Worm (Caenorhabditis elegans) whole organism, L3 larva: ENCODE measurements around the gene C05C8.7.

Experiments
- R02D3.7 ChIP-seq: fragments of 150-350 bp; optimal IDR thresholded peaks from 2 replicates; lab custom pipeline; 2014; ENCODE audit warnings: missing biosample characterization, missing genetic modification characterization
- ZK546.5 ChIP-seq: sonication (generic microtip); optimal IDR thresholded peaks from 2 replicates; lab custom pipeline; 2017; ENCODE audit warnings: missing biosample characterization, missing genetic modification characterization
- aly-2 ChIP-seq: fragments of 150-350 bp; optimal IDR thresholded peaks from 2 replicates; lab custom pipeline; 2014; ENCODE audit warnings: missing biosample characterization, missing genetic modification characterization
- ama-1 ChIP-seq: fragments of 150-350 bp; optimal IDR thresholded peaks from 2 replicates; lab custom pipeline; 2018
- ceh-16 ChIP-seq: sonication (generic microtip); optimal IDR thresholded peaks from 2 replicates; lab custom pipeline; 2017; ENCODE audit warnings: missing biosample characterization, missing genetic modification characterization
- ceh-28 ChIP-seq: fragments of 150-350 bp; optimal IDR thresholded peaks from 2 replicates; lab custom pipeline; 2014; ENCODE audit warnings: missing biosample characterization, missing genetic modification reagents, missing genetic modification characterization
- ceh-82 ChIP-seq: fragments of 150-350 bp; optimal IDR thresholded peaks from 2 replicates; lab custom pipeline; 2014; ENCODE audit warnings: missing biosample characterization, missing genetic modification characterization
- daf-12 ChIP-seq: fragments of 150-350 bp; optimal IDR thresholded peaks from 2 replicates; lab custom pipeline; 2014; ENCODE audit warnings: missing biosample characterization, missing genetic modification reagents, missing genetic modification characterization
- egl-27 ChIP-seq: sonication (generic microtip); optimal IDR thresholded peaks from 4 replicates; lab custom pipeline; 2017; ENCODE audit warnings: missing biosample characterization, missing genetic modification reagents, missing genetic modification characterization
- egl-5 ChIP-seq: fragments of 150-350 bp; optimal IDR thresholded peaks from 2 replicates; lab custom pipeline; 2017; ENCODE audit warnings: missing biosample characterization, missing genetic modification reagents, missing genetic modification characterization, inconsistent platforms
- elt-1 ChIP-seq: fragments of 150-350 bp; optimal IDR thresholded peaks from 2 replicates; lab custom pipeline; 2014; ENCODE audit warnings: missing biosample characterization, missing genetic modification characterization
- elt-2 ChIP-seq: sonication (generic microtip); optimal IDR thresholded peaks from 2 replicates; lab custom pipeline; 2016; ENCODE audit warnings: missing genetic modification reagents, mild to moderate bottlenecking, missing genetic modification characterization, missing compliant biosample characterization
- elt-3 ChIP-seq, 3 experiments: fragments of 150-350 bp in 1 of 3; sonication (generic microtip) in 2 of 3; optimal IDR thresholded peaks; 2 replicates in 2 of 3; 4 replicates in 1 of 3; lab custom pipeline; 2014 to 2017; ENCODE audit warnings: missing biosample characterization in 3 of 3, missing genetic modification characterization in 3 of 3
- eor-1 ChIP-seq, 2 experiments: fragments of 150-350 bp; optimal IDR thresholded peaks; 2 replicates each; lab custom pipeline; 2014 to 2018; ENCODE audit warnings: missing biosample characterization in 2 of 2, missing genetic modification characterization in 2 of 2
- fkh-10 ChIP-seq: sonication (generic microtip); optimal IDR thresholded peaks from 2 replicates; lab custom pipeline; 2017; ENCODE audit warnings: missing biosample characterization, missing genetic modification reagents, missing genetic modification characterization
- fos-1 ChIP-seq: fragments of 150-350 bp; optimal IDR thresholded peaks from 2 replicates; lab custom pipeline; 2014; ENCODE audit warnings: missing biosample characterization, missing genetic modification characterization
- hmg-11 ChIP-seq: sonication (generic microtip); optimal IDR thresholded peaks from 2 replicates; lab custom pipeline; 2016; ENCODE audit warnings: missing genetic modification characterization, missing compliant biosample characterization
- jun-1 ChIP-seq: fragments of 150-350 bp; optimal IDR thresholded peaks from 2 replicates; lab custom pipeline; 2014; ENCODE audit warnings: missing biosample characterization, missing genetic modification reagents, missing genetic modification characterization
- lin-15B ChIP-seq: fragments of 150-350 bp; optimal IDR thresholded peaks from 2 replicates; lab custom pipeline; 2014; ENCODE audit warnings: missing biosample characterization, missing genetic modification characterization
- lin-39 ChIP-seq: fragments of 150-350 bp; optimal IDR thresholded peaks from 2 replicates; lab custom pipeline; 2018; ENCODE audit warnings: missing biosample characterization, missing genetic modification reagents, missing genetic modification characterization
- mml-1 ChIP-seq: fragments of 150-350 bp; sonication (generic microtip); optimal IDR thresholded peaks from 3 replicates; lab custom pipeline; 2014; ENCODE audit warnings: missing biosample characterization, missing genetic modification characterization
- nfya-1 ChIP-seq: sonication (generic microtip); optimal IDR thresholded peaks from 2 replicates; lab custom pipeline; 2017; ENCODE audit warnings: missing genetic modification characterization, mild to moderate bottlenecking, missing compliant biosample characterization, antibody characterized with exemption, moderate library complexity; ENCODE audit not compliant: insufficient read depth
- nhr-11 ChIP-seq: fragments of 150-350 bp; optimal IDR thresholded peaks from 2 replicates; lab custom pipeline; 2014; ENCODE audit warnings: missing biosample characterization, missing genetic modification characterization
- nhr-12 ChIP-seq: fragments of 150-350 bp; optimal IDR thresholded peaks from 2 replicates; lab custom pipeline; 2014; ENCODE audit warnings: missing biosample characterization, missing genetic modification characterization
- nhr-23 ChIP-seq: fragments of 150-350 bp; optimal IDR thresholded peaks from 2 replicates; lab custom pipeline; 2014; ENCODE audit warnings: missing biosample characterization, missing genetic modification reagents, missing genetic modification characterization
- nhr-237 ChIP-seq: fragments of 150-350 bp; optimal IDR thresholded peaks from 2 replicates; lab custom pipeline; 2014; ENCODE audit warnings: missing biosample characterization, missing genetic modification characterization
- nhr-25 ChIP-seq: sonication (generic microtip); optimal IDR thresholded peaks from 2 replicates; lab custom pipeline; 2017; ENCODE audit warnings: missing biosample characterization, missing genetic modification characterization
- nhr-28 ChIP-seq: fragments of 150-350 bp; optimal IDR thresholded peaks from 2 replicates; lab custom pipeline; 2014; ENCODE audit warnings: missing biosample characterization, missing genetic modification characterization
- nhr-43 ChIP-seq: sonication (generic microtip); optimal IDR thresholded peaks from 2 replicates; lab custom pipeline; 2016; ENCODE audit warnings: mild to moderate bottlenecking, missing genetic modification characterization, missing compliant biosample characterization; ENCODE audit not compliant: poor library complexity, severe bottlenecking
- nhr-67 ChIP-seq: fragments of 150-350 bp; optimal IDR thresholded peaks from 2 replicates; lab custom pipeline; 2014; ENCODE audit warnings: missing biosample characterization, missing genetic modification characterization
- nhr-76 ChIP-seq: fragments of 150-350 bp; sonication (generic microtip); optimal IDR thresholded peaks from 5 replicates; lab custom pipeline; 2014; ENCODE audit warnings: missing biosample characterization, missing genetic modification characterization
- skn-1 ChIP-seq: fragments of 150-350 bp; optimal IDR thresholded peaks from 2 replicates; lab custom pipeline; 2014; ENCODE audit warnings: missing biosample characterization, missing genetic modification characterization
- unc-39 ChIP-seq: sonication (generic microtip); optimal IDR thresholded peaks from 4 replicates; lab custom pipeline; 2017; ENCODE audit warnings: missing biosample characterization, missing genetic modification characterization
- zag-1 ChIP-seq: fragments of 150-350 bp; optimal IDR thresholded peaks from 2 replicates; lab custom pipeline; 2014; ENCODE audit warnings: missing biosample characterization, missing genetic modification characterization
- ztf-11 ChIP-seq: fragments of 150-350 bp; optimal IDR thresholded peaks from 2 replicates; lab custom pipeline; 2014; ENCODE audit warnings: missing biosample characterization, missing genetic modification characterization

C05C8.7 gene

DNA sequence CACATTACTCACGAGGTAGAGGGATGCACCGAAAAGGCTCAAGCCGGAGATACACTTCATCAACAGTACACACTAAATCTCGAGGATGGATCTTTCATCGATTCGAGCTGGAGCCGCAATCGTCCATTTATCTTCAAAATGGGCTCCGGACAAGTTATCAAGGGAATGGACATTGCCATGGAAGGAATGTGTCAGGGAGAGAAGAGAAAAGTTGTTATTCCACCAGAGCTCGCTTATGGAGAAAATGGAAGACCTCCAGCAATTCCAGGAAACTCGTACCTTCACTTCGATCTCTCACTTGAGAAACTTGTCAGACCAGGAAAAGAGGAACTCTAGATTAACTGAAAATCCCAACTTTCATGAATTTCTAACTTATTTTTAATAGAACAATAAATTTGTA, 21.0 kb downstream of the C05C8.7 start:
- no peak for TF ChIP-seq skn-1 (tag; lab: Kevin White, UChicago)
- no peak for TF ChIP-seq eor-1 (tag; optimal IDR thresholded peaks at IDR 0.05; lab: Kevin White, UChicago)
- TF ChIP-seq elt-3 (tag; optimal IDR thresholded peaks at IDR 0.05; lab: Kevin White, UChicago) = no peak
- TF ChIP-seq nhr-76 (tag; lab: Kevin White, UChicago) = no peak
- TF ChIP-seq lin-15B = no peak
- no peak for TF ChIP-seq unc-39 (tag; lab: Kevin White, UChicago)
- TF ChIP-seq nhr-23 (tag; lab: Kevin White, UChicago) = no peak
- no peak for TF ChIP-seq fos-1 (tag; lab: Kevin White, UChicago)
- no peak for TF ChIP-seq nhr-12 (tag; lab: Kevin White, UChicago)
- TF ChIP-seq nfya-1 (tag; lab: Kevin White, UChicago) = no peak
- no peak for TF ChIP-seq nhr-67
- TF ChIP-seq ztf-11 (tag; lab: Kevin White, UChicago) = no peak
- no peak for TF ChIP-seq nhr-25 (tag; lab: Kevin White, UChicago)

DNA sequence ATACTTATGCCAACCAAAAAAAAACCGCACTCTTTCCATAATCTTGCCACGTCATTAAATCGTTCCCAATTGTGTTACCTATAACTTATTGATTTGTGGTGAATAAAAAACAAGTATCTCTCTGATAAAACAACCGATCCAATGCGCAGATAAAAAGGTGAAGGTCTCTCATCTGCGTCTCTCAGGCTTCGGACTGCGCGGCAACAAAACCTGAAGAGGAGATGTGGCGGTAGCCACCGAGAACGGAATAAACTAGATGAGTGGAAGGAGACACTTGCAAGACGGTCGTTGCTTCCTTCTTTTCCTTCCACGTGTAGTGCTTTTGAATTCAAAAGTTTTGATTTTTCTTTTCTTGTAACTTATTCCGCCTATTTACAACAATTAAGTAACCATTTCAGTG, 21.9 kb downstream of the C05C8.7 start, which contains the start of gene fkb-3:
Gene fkb-3 (plus strand): TSS at position 277 of the 400 bp plus-strand sequence.
- TF ChIP-seq ZK546.5 (tag; lab: Kevin White, UChicago) = no peak
- TF ChIP-seq fos-1 (tag; lab: Kevin White, UChicago) = no peak
- peak; percentile 30 for TF ChIP-seq elt-1 (tag; lab: Kevin White, UChicago)
- no peak for TF ChIP-seq unc-39 (tag; lab: Kevin White, UChicago)
- TF ChIP-seq nhr-25 (tag; lab: Kevin White, UChicago) = peak; percentile 74
- TF ChIP-seq zag-1 (tag; lab: Kevin White, UChicago) = no peak
- TF ChIP-seq daf-12 = no peak
- peak in 1 of 3 experiments; percentile 18 for TF ChIP-seq elt-3 (tag; optimal IDR thresholded peaks at IDR 0.05; lab: Kevin White, UChicago)
- TF ChIP-seq lin-15B = peak; percentile 3
- TF ChIP-seq nhr-23 (tag; lab: Kevin White, UChicago) = peak; percentile 65
- no peak for TF ChIP-seq ama-1 (lab: Kevin White, UChicago)
- TF ChIP-seq ceh-28 = peak; percentile 12
- no peak for TF ChIP-seq aly-2 (tag; lab: Kevin White, UChicago)
- TF ChIP-seq nhr-237 (tag; lab: Kevin White, UChicago) = no peak
- TF ChIP-seq fkh-10 (GFP tag; lab: Kevin White, UChicago) = no peak
- TF ChIP-seq ceh-16 (tag; lab: Kevin White, UChicago) = no peak
- no peak for TF ChIP-seq hmg-11 (tag; lab: Kevin White, UChicago)
- TF ChIP-seq jun-1 (tag; lab: Kevin White, UChicago) = no peak
- TF ChIP-seq nhr-43 (tag; lab: Kevin White, UChicago) = no peak
- TF ChIP-seq nhr-28 = no peak
- TF ChIP-seq nfya-1 (tag; lab: Kevin White, UChicago) = no peak
- no peak for TF ChIP-seq nhr-11 (tag; lab: Kevin White, UChicago)
- TF ChIP-seq mml-1 (tag; lab: Kevin White, UChicago) = no peak
- TF ChIP-seq R02D3.7 = no peak

DNA sequence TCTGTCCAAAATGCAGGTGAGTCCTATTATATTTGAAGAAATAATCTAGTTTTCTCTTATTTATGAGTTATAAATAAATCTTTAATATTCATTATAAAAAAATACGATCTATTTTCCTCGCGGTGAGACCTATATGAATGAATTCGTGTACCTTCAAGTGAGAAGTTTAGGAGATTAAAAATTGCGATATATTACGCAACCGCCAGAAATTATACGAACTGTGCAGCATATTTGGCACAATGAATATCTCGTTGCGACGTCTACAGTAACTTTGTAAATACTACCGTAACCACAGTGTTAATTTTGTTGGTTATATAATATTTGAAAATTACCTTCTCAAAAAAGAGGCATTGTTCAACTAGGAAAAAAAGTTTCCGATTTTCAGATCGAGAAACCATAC, 22.5 kb downstream of the C05C8.7 start:
- TF ChIP-seq ceh-82 (tag; lab: Kevin White, UChicago) = no peak
- no peak for TF ChIP-seq unc-39 (tag; lab: Kevin White, UChicago)
- no peak for TF ChIP-seq nfya-1 (tag; lab: Kevin White, UChicago)
- TF ChIP-seq nhr-11 (tag; lab: Kevin White, UChicago) = no peak
- TF ChIP-seq daf-12 = no peak
- TF ChIP-seq jun-1 (tag; lab: Kevin White, UChicago) = no peak
- no peak for TF ChIP-seq egl-27
- TF ChIP-seq nhr-12 (tag; lab: Kevin White, UChicago) = no peak
- no peak for TF ChIP-seq elt-2 (tag; lab: Kevin White, UChicago)
- no peak for TF ChIP-seq elt-3 (tag; optimal IDR thresholded peaks at IDR 0.05; lab: Kevin White, UChicago)

DNA sequence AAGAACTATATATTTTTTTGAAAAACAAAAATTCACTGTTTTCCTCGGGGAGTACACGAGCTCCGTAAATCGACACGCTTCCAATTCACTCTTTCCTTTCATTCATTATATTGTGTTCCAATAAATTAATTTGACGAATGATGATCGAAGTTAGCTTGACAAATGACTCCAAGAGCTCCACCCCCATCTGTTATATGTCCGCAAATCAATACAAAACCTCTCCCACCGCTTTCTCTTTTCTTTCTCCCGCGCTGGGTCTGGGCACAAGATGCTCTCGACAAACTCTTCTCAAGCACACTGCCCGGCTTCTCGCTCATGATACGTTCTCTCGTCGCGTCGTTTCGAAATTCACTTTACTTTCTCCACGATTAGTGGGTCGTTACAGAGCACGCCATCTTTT, 22.9 kb downstream of the C05C8.7 start, which contains the start of gene C13F10.1:
Gene C13F10.1 (plus strand): TSS at position 138 of the 400 bp plus-strand sequence.
- TF ChIP-seq lin-39 (tag; lab: Kevin White, UChicago) (peak; percentile 63), nfya-1 (tag; lab: Kevin White, UChicago) (peak; percentile 29), nhr-43 (tag; lab: Kevin White, UChicago) (no peak), nhr-67 (no peak), hmg-11 (tag; lab: Kevin White, UChicago) (peak; percentile 57), egl-5 (peak; percentile 54)
